Worm (Caenorhabditis elegans): ENCODE data around the gene lect-2.

Gene lect-2

ce11 chrII:5836153-5836719, 45.7 kb downstream of the lect-2 start, which contains the start of gene fzo-1 (continued):
- TF ChIP-seq bed-2 (GFP tag; IDR thresholded peaks at IDR 0.05) (no peak), unc-130 (GFP tag; optimal IDR thresholded peaks at IDR 0.05) (peak; percentile 48)

DNA sequence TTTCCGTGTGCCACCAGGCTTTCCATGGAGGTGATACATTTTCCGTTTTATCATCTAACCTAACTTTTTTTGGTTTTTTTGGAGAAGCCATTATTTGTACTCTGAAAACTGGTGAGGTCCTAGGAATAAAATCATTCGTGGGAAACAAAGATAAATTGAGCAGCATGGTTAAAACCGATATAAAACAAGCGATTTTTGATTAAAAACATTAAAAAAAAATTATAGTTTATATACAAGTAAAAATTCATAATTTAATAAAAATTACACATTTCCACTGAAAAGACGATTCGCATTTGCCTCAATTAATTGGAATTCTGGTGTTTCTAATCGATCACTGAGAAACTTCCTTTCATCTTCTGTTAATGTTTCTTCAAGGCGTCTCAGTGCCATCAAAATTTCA, 47.9 kb downstream of the lect-2 start, which contains the start of gene ZK1248.15:
TSS of gene ZK1248.15 (minus strand) at position 101 of the 400 bp plus-strand sequence.
- TF ChIP-seq xnd-1 (tag; optimal IDR thresholded peaks at IDR 0.05) (no peak), akir-1 (GFP tag; optimal IDR thresholded peaks at IDR 0.05) (no peak), aptf-2 (GFP tag; conservative IDR thresholded peaks at IDR 0.05) (no peak), ekl-4 (GFP tag; IDR thresholded peaks at IDR 0.05) (no peak), Y56A3A.18 (GFP tag; IDR thresholded peaks at IDR 0.05) (no peak), snpc-1.3 (tag; optimal IDR thresholded peaks at IDR 0.05; ENCODE audit: insufficient read depth) (no peak), F33H1.4 (GFP tag; IDR thresholded peaks at IDR 0.05) (no peak), unc-130 (GFP tag; optimal IDR thresholded peaks at IDR 0.05) (no peak), cebp-1 (GFP tag; IDR thresholded peaks at IDR 0.05) (no peak), cebp-1 (tag; optimal IDR thresholded peaks at IDR 0.05) (no peak), ZK185.1 (tag; optimal IDR thresholded peaks at IDR 0.05; ENCODE audit: poor library complexity, severe bottlenecking) (no peak), fkh-3 (tag; optimal IDR thresholded peaks at IDR 0.05) (no peak), rcor-1 (GFP tag; IDR thresholded peaks at IDR 0.05) (no peak), hsf-1 (GFP tag; IDR thresholded peaks at IDR 0.05) (no peak), B0261.1 (tag; optimal IDR thresholded peaks at IDR 0.05) (no peak)

- TF ChIP-seq hlh-12 (tag; optimal IDR thresholded peaks at IDR 0.05) (no peak), F23B12.7 (tag; optimal IDR thresholded peaks at IDR 0.05; ENCODE audit: insufficient read depth) (no peak), T07F8.4 (tag; optimal IDR thresholded peaks at IDR 0.05) (no peak), ceh-100 (GFP tag; IDR thresholded peaks at IDR 0.05) (peak; percentile 52; the same call in 1 of the 2 replicates), ekl-4 (GFP tag; IDR thresholded peaks at IDR 0.05) (no peak), snpc-3.4 (tag; optimal IDR thresholded peaks at IDR 0.05) (no peak), ztf-22 (GFP tag; optimal IDR thresholded peaks at IDR 0.05) (no peak), madf-3 (GFP tag; IDR thresholded peaks at IDR 0.05) (no peak), snpc-4 (GFP tag; optimal IDR thresholded peaks at IDR 0.05) (no peak), snpc-4 (tag; optimal IDR thresholded peaks at IDR 0.05) (peak in 1 of 4 experiments; percentile 26), ztf-25 (GFP tag; IDR thresholded peaks at IDR 0.05) (no peak), die-1 (tag; optimal IDR thresholded peaks at IDR 0.05) (no peak), F33H1.4 (GFP tag; IDR thresholded peaks at IDR 0.05) (no peak), lsy-27 (tag; optimal IDR thresholded peaks at IDR 0.05; ENCODE audit: borderline replicate concordance, insufficient read depth) (no peak), mcd-1 (GFP tag; IDR thresholded peaks at IDR 0.05) (no peak), rcor-1 (GFP tag; IDR thresholded peaks at IDR 0.05) (peak; percentile 70; the same call in 1 of the 2 replicates), tbx-9 (tag; optimal IDR thresholded peaks at IDR 0.05; ENCODE audit: borderline replicate concordance) (no peak), unc-62 (GFP tag; optimal IDR thresholded peaks at IDR 0.05) (no peak)
Observed at ce11 chrII:5839227-5839626, 48.7 kb downstream of the lect-2 start, which contains the start of gene ZK1248.19. TSS of gene ZK1248.19 (minus strand) at chrII:5839414.

DNA sequence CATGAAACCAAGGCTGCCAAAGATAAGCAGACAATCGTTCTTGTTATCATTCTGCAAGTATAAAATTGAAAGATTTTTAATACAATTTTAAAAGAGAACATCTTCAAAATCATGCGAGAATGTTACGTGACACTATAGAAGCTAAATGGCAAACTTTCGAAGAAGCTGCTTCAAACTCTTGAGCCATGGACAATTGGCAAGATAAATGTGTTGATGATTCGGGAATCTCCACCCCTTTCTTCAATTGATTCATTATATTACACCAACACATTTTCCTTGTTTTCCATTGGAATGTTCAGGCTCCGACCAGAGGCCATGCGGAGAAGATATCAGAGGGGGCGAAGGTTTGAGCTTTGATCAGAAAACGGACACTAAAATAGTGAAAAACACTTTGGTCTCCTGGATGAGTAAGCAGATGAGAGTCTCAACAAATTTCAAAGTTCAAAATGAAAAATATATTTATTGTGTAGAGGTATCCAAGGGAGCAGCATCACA, 50.6 kb downstream of the lect-2 start, which contains the start of gene lec-5:
TSS of gene lec-5 (minus strand) at position 51 of the 495 bp plus-strand sequence.
- TF ChIP-seq somi-1 (GFP tag; optimal IDR thresholded peaks at IDR 0.05) = no peak
- no peak for TF ChIP-seq sptf-2 (GFP tag; optimal IDR thresholded peaks at IDR 0.05)
- no peak for TF ChIP-seq F39B2.1 (GFP tag; IDR thresholded peaks at IDR 0.05)
- no peak for TF ChIP-seq Y67H2A.10 (GFP tag; conservative IDR thresholded peaks at IDR 0.05)
- TF ChIP-seq ceh-100 (GFP tag; IDR thresholded peaks at IDR 0.05) = no peak
- TF ChIP-seq him-1 (tag; optimal IDR thresholded peaks at IDR 0.05) = no peak
- TF ChIP-seq lag-1 (GFP tag; IDR thresholded peaks at IDR 0.05) = no peak
- TF ChIP-seq ccch-3 (GFP tag; optimal IDR thresholded peaks at IDR 0.05) = no peak
- TF ChIP-seq akir-1 (GFP tag; optimal IDR thresholded peaks at IDR 0.05) = no peak
- no peak for TF ChIP-seq unc-130 (GFP tag; optimal IDR thresholded peaks at IDR 0.05)
- no peak for TF ChIP-seq F49E8.2 (tag; optimal IDR thresholded peaks at IDR 0.05; ENCODE audit: insufficient read depth)
- TF ChIP-seq ceh-79 (tag; optimal IDR thresholded peaks at IDR 0.05) = no peak
